Worm (Caenorhabditis elegans) whole organism, young adult: ENCODE data around the gene F38B6.4.

Experiments
- B0261.1 ChIP-seq: sonication (generic microtip); optimal IDR thresholded peaks from 2 replicates; lab custom pipeline; 2016; ENCODE audit warnings: mild to moderate bottlenecking, missing genetic modification characterization, moderate library complexity, missing compliant biosample characterization
- B0336.3 ChIP-seq: fragments of 200-800 bp; sonication (Bioruptor generic); IDR thresholded peaks from 2 replicates; pipeline ENCODE4 v1.3.6; 2022; ENCODE audit warnings: missing genetic modification characterization, missing compliant biosample characterization
- C17E4.6 ChIP-seq: fragments of 200-800 bp; sonication (Bioruptor generic); IDR thresholded peaks from 2 replicates; pipeline ENCODE4 v1.3.6; 2022; ENCODE audit warnings: missing genetic modification reagents, missing genetic modification characterization, missing compliant biosample characterization
- Y53G8AR.9 ChIP-seq: fragments of 200-800 bp; sonication (Bioruptor generic); conservative IDR thresholded peaks from 2 replicates; pipeline ENCODE4 v1.3.6; 2022; ENCODE audit warnings: missing genetic modification reagents, missing genetic modification characterization, missing compliant biosample characterization
- ama-1 ChIP-seq, 3 experiments: fragments of 150-350 bp in 1 of 3; sonication (generic microtip) in 2 of 3; optimal IDR thresholded peaks; 2 replicates each; lab custom pipeline; 2014 to 2018; ENCODE audit warnings: missing biosample characterization in 2 of 3, missing genetic modification characterization in 2 of 3, missing genetic modification reagents in 2 of 3
- dox-1 ChIP-seq: fragments of 200-800 bp; sonication (Bioruptor generic); IDR thresholded peaks from 2 replicates; pipeline ENCODE4 v1.3.6; 2022; ENCODE audit warnings: missing genetic modification reagents, missing genetic modification characterization, missing compliant biosample characterization
- ets-4 ChIP-seq: fragments of 200-800 bp; sonication (Bioruptor generic); optimal IDR thresholded peaks from 2 replicates; lab custom pipeline; 2018; ENCODE audit warnings: mild to moderate bottlenecking, missing genetic modification characterization, missing compliant biosample characterization
- mcd-1 ChIP-seq: fragments of 200-800 bp; sonication (Bioruptor generic); IDR thresholded peaks from 2 replicates; pipeline ENCODE4 v1.3.6; 2022; ENCODE audit warnings: missing genetic modification reagents, missing genetic modification characterization, missing compliant biosample characterization
- sea-2 ChIP-seq: fragments of 200-800 bp; sonication (Bioruptor generic); IDR thresholded peaks from 2 replicates; pipeline ENCODE4 v1.3.6; 2022; ENCODE audit warnings: missing genetic modification characterization, missing compliant biosample characterization
- snpc-3.4 ChIP-seq: sonication (generic microtip); optimal IDR thresholded peaks from 2 replicates; lab custom pipeline; 2017; ENCODE audit warnings: missing genetic modification characterization, mild to moderate bottlenecking, missing compliant biosample characterization, antibody characterized with exemption, moderate library complexity, missing genotype, missing genetic modification reagents
- sptf-2 ChIP-seq: fragments of 200-800 bp; sonication (Bioruptor generic); optimal IDR thresholded peaks from 2 replicates; lab custom pipeline; 2018; ENCODE audit warnings: mild to moderate bottlenecking, missing genetic modification characterization, missing compliant biosample characterization
- tlf-1 ChIP-seq: fragments of 200-800 bp; sonication (Bioruptor generic); optimal IDR thresholded peaks from 2 replicates; lab custom pipeline; 2018; ENCODE audit warnings: mild to moderate bottlenecking, missing genetic modification characterization, missing compliant biosample characterization
- zim-3 ChIP-seq: sonication (generic microtip); optimal IDR thresholded peaks from 2 replicates; lab custom pipeline; 2017; ENCODE audit warnings: mild to moderate bottlenecking, missing genetic modification characterization, moderate library complexity, missing compliant biosample characterization
- ztf-25 ChIP-seq: fragments of 200-800 bp; sonication (Bioruptor generic); IDR thresholded peaks from 2 replicates; pipeline ENCODE4 v1.3.6; 2022; ENCODE audit warnings: missing genetic modification reagents, missing genetic modification characterization, missing compliant biosample characterization

DNA sequence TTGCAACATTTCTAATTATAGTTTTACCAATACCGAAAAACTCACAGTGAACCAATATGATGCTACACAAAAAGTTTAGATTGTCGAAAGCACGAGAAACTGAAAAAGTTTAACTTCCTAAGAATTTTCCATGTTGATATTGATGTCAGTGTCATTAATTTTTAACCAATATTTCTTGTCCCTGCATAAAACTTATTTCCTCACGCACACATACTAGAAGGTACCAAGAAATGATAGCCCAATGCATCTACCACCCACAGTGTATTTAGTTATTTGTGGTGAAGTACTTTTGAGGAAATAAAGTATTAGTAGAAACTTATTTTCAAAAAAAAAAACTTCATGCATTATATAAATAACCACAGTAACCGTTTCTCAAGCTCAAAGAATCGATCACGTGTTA lies 43.2 kb upstream of the F38B6.4 start, which contains the start of gene aexr-2:
- no peak for TF ChIP-seq B0336.3 (GFP tag; lab: Robert Waterston, UW)
- TF ChIP-seq snpc-3.4 (tag; lab: Kevin White, UChicago), result no peak
- TF ChIP-seq B0261.1 (tag; lab: Kevin White, UChicago), result no peak
- no peak for TF ChIP-seq sea-2 (GFP tag; lab: Robert Waterston, UW)
- TF ChIP-seq ets-4 (GFP tag; lab: Kevin White, UChicago), result no peak
- no peak for TF ChIP-seq tlf-1 (GFP tag; lab: Kevin White, UChicago)
- no peak for TF ChIP-seq sptf-2
- TF ChIP-seq C17E4.6 (GFP tag; lab: Robert Waterston, UW), result no peak
- TF ChIP-seq ztf-25 (GFP tag; lab: Robert Waterston, UW), result no peak
- no peak for TF ChIP-seq dox-1 (GFP tag; lab: Robert Waterston, UW)
- TF ChIP-seq ama-1 (optimal IDR thresholded peaks at IDR 0.05; lab: Kevin White, UChicago), result no peak
- no peak for TF ChIP-seq ama-1 (GFP tag; optimal IDR thresholded peaks at IDR 0.05; lab: Kevin White, UChicago)
- no peak for TF ChIP-seq zim-3 (tag; lab: Kevin White, UChicago)
- TF ChIP-seq Y53G8AR.9 (GFP tag; lab: Robert Waterston, UW), result no peak
- TF ChIP-seq mcd-1 (GFP tag; lab: Robert Waterston, UW), result no peak
